Fruit fly (Drosophila melanogaster) whole organism, embryonic: ENCODE data around the gene sun.

ENCODE experiments used
- Adf1 ChIP-seq: fragments of 200-800 bp; sonication (Bioruptor generic); IDR thresholded peaks from 2 replicates; pipeline ENCODE4 v1.3.6; 2022; ENCODE audit warnings: missing biosample characterization, missing genetic modification characterization
- B-H2 ChIP-seq: fragments of 200-800 bp; sonication (Bioruptor generic); optimal IDR thresholded peaks from 2 replicates; lab custom pipeline; 2018; ENCODE audit warnings: missing biosample characterization, mild to moderate bottlenecking, missing genetic modification characterization
- BEAF-32 ChIP-seq: fragments of 200-800 bp; sonication (Bioruptor generic); optimal IDR thresholded peaks from 3 replicates; lab custom pipeline; 2017; ENCODE audit warnings: missing biosample characterization, missing genetic modification characterization, mild to moderate bottlenecking, moderate library complexity, missing genetic modification reagents
- CG10147 ChIP-seq: fragments of 200-800 bp; sonication (Bioruptor generic); optimal IDR thresholded peaks from 2 replicates; lab custom pipeline; 2019; ENCODE audit warnings: missing biosample characterization, mild to moderate bottlenecking, missing genetic modification characterization, moderate library complexity
- CG1024 ChIP-seq: fragments of 200-800 bp; sonication (Bioruptor generic); IDR thresholded peaks from 2 replicates; pipeline ENCODE4 v1.3.6; 2022; ENCODE audit warnings: missing biosample characterization, missing genetic modification characterization
- CG12155 ChIP-seq: fragments of 200-800 bp; sonication (Bioruptor generic); optimal IDR thresholded peaks from 3 replicates; lab custom pipeline; 2016; ENCODE audit warnings: missing biosample characterization, missing genetic modification characterization
- CG12744 ChIP-seq: fragments of 200-800 bp; sonication (Bioruptor generic); optimal IDR thresholded peaks from 2 replicates; lab custom pipeline; 2016; ENCODE audit warnings: missing biosample characterization, missing genetic modification characterization
- CG13424 ChIP-seq: fragments of 200-800 bp; sonication (Bioruptor generic); optimal IDR thresholded peaks from 2 replicates; lab custom pipeline; 2019; ENCODE audit warnings: missing biosample characterization, mild to moderate bottlenecking, missing genetic modification characterization, moderate library complexity
- CG13894 ChIP-seq: fragments of 200-800 bp; sonication (Bioruptor generic); optimal IDR thresholded peaks from 3 replicates; lab custom pipeline; 2018; ENCODE audit warnings: missing biosample characterization, mild to moderate bottlenecking, missing genetic modification characterization, moderate library complexity
- CG14860 ChIP-seq: fragments of 200-800 bp; sonication (Bioruptor generic); IDR thresholded peaks from 3 replicates; pipeline ENCODE4 v1.3.6; 2022; ENCODE audit warnings: missing biosample characterization, missing genetic modification characterization; ENCODE audit not compliant: partially characterized antibody
- CG15514 ChIP-seq: fragments of 200-800 bp; sonication (Bioruptor generic); optimal IDR thresholded peaks from 3 replicates; lab custom pipeline; 2017; ENCODE audit warnings: missing biosample characterization, missing genetic modification characterization, mild to moderate bottlenecking, moderate library complexity, missing genetic modification reagents
- CG1603 ChIP-seq: fragments of 200-800 bp; sonication (Bioruptor generic); optimal IDR thresholded peaks from 2 replicates; lab custom pipeline; 2019; ENCODE audit warnings: missing biosample characterization, mild to moderate bottlenecking, missing genetic modification characterization, moderate library complexity
- CG16779 ChIP-seq: fragments of 200-800 bp; sonication (Bioruptor generic); IDR thresholded peaks from 2 replicates; pipeline ENCODE4 v1.3.6; 2022; ENCODE audit warnings: missing biosample characterization, missing genetic modification characterization
- CG2120 ChIP-seq: fragments of 200-800 bp; sonication (Bioruptor generic); optimal IDR thresholded peaks from 3 replicates; lab custom pipeline; 2016; ENCODE audit warnings: missing biosample characterization, missing genetic modification characterization
- CG3163 ChIP-seq: fragments of 200-800 bp; sonication (Bioruptor generic); optimal IDR thresholded peaks from 3 replicates; lab custom pipeline; 2016; ENCODE audit warnings: missing biosample characterization, missing genetic modification characterization
- CG33557 ChIP-seq: fragments of 200-800 bp; sonication (Bioruptor generic); optimal IDR thresholded peaks from 2 replicates; lab custom pipeline; 2019; ENCODE audit warnings: missing biosample characterization, mild to moderate bottlenecking, missing genetic modification characterization, moderate library complexity
- CG34376 ChIP-seq: fragments of 200-800 bp; sonication (Bioruptor generic); optimal IDR thresholded peaks from 2 replicates; lab custom pipeline; 2018; ENCODE audit warnings: missing biosample characterization, mild to moderate bottlenecking, missing genetic modification characterization
- CG4282 ChIP-seq: fragments of 200-800 bp; sonication (Bioruptor generic); optimal IDR thresholded peaks from 2 replicates; lab custom pipeline; 2016; ENCODE audit warnings: missing biosample characterization, missing genetic modification characterization
- CG4854 ChIP-seq: fragments of 200-800 bp; sonication (Bioruptor generic); optimal IDR thresholded peaks from 2 replicates; lab custom pipeline; 2016; ENCODE audit warnings: missing biosample characterization, missing genetic modification characterization, inconsistent platforms
- CG8944 ChIP-seq: fragments of 200-800 bp; sonication (Bioruptor generic); optimal IDR thresholded peaks from 3 replicates; lab custom pipeline; 2016; ENCODE audit warnings: missing biosample characterization, missing genetic modification characterization
- CG9817 ChIP-seq: fragments of 200-800 bp; sonication (Bioruptor generic); optimal IDR thresholded peaks from 2 replicates; lab custom pipeline; 2018; ENCODE audit warnings: missing biosample characterization, mild to moderate bottlenecking, missing genetic modification characterization, moderate library complexity
- CoRest ChIP-seq: fragments of 200-800 bp; sonication (Bioruptor generic); optimal IDR thresholded peaks from 3 replicates; lab custom pipeline; 2018; ENCODE audit warnings: missing biosample characterization, mild to moderate bottlenecking, missing genetic modification characterization, moderate library complexity
- D19B ChIP-seq: fragments of 200-800 bp; sonication (Bioruptor generic); optimal IDR thresholded peaks from 2 replicates; lab custom pipeline; 2017; ENCODE audit warnings: missing biosample characterization, mild to moderate bottlenecking, missing genetic modification characterization
- Deaf1 ChIP-seq: fragments of 200-800 bp; optimal IDR thresholded peaks from 3 replicates; lab custom pipeline; 2019; ENCODE audit warnings: missing biosample characterization, mild to moderate bottlenecking, missing genetic modification characterization, moderate library complexity
- Dp ChIP-seq: fragments of 200-800 bp; sonication (Bioruptor generic); optimal IDR thresholded peaks from 2 replicates; lab custom pipeline; 2018; ENCODE audit warnings: missing biosample characterization, mild to moderate bottlenecking, missing genetic modification characterization, moderate library complexity
- Eip74EF ChIP-seq, 2 experiments: fragments of 200-800 bp in 1 of 2; fragments of >200 bp in 1 of 2; sonication (Bioruptor generic) in 1 of 2; optimal IDR thresholded peaks; 2 replicates each; lab custom pipeline; 2017 to 2019; ENCODE audit warnings: missing biosample characterization in 2 of 2, missing genetic modification characterization in 2 of 2, mild to moderate bottlenecking in 1 of 2, moderate library complexity in 1 of 2
- Fer3 ChIP-seq: fragments of 200-800 bp; sonication (Bioruptor generic); optimal IDR thresholded peaks from 2 replicates; lab custom pipeline; 2018; ENCODE audit warnings: missing biosample characterization, mild to moderate bottlenecking, missing genetic modification characterization, moderate library complexity
- HmgZ ChIP-seq: fragments of 200-800 bp; sonication (Bioruptor generic); optimal IDR thresholded peaks from 2 replicates; lab custom pipeline; 2018; ENCODE audit warnings: missing biosample characterization, mild to moderate bottlenecking, missing genetic modification characterization
- Hr51 ChIP-seq, 2 experiments: fragments of 200-800 bp; sonication (Bioruptor generic); optimal IDR thresholded peaks; 2 replicates in 1 of 2; 3 replicates in 1 of 2; lab custom pipeline; 2016 to 2018; ENCODE audit warnings: missing biosample characterization in 2 of 2, missing genetic modification characterization in 2 of 2, mild to moderate bottlenecking in 1 of 2, moderate library complexity in 1 of 2
- Myb ChIP-seq: fragments of 200-800 bp; sonication (Bioruptor generic); optimal IDR thresholded peaks from 2 replicates; lab custom pipeline; 2016; ENCODE audit warnings: missing biosample characterization, missing genetic modification characterization
- Sox100B ChIP-seq: fragments of 200-800 bp; sonication (Bioruptor generic); optimal IDR thresholded peaks from 3 replicates; lab custom pipeline; 2018; ENCODE audit warnings: missing biosample characterization, mild to moderate bottlenecking, missing genetic modification characterization
- abd-A ChIP-seq: fragments of 200-800 bp; sonication (Bioruptor generic); optimal IDR thresholded peaks from 3 replicates; lab custom pipeline; 2019; ENCODE audit warnings: missing biosample characterization, mild to moderate bottlenecking, missing genetic modification characterization, moderate library complexity
- cg ChIP-seq: fragments of 200-800 bp; sonication (Bioruptor generic); optimal IDR thresholded peaks from 3 replicates; lab custom pipeline; 2019; ENCODE audit warnings: missing biosample characterization, mild to moderate bottlenecking, missing genetic modification characterization, moderate library complexity
- chinmo ChIP-seq: fragments of 200-800 bp; sonication (Bioruptor generic); IDR thresholded peaks from 4 replicates; pipeline ENCODE4 v1.3.6; 2022; ENCODE audit warnings: missing biosample characterization, missing genetic modification characterization; ENCODE audit not compliant: partially characterized antibody
- dimm ChIP-seq: fragments of 200-800 bp; sonication (Bioruptor generic); IDR thresholded peaks from 2 replicates; pipeline ENCODE4 v1.3.6; 2022; ENCODE audit warnings: missing biosample characterization, missing genetic modification characterization
- dpn ChIP-seq, 2 experiments: fragments of 200-800 bp; sonication (Bioruptor generic); optimal IDR thresholded peaks; 3 replicates each; lab custom pipeline; 2016; ENCODE audit warnings: missing biosample characterization in 2 of 2, missing genetic modification characterization in 2 of 2
- exex ChIP-seq: fragments of 200-800 bp; sonication (Bioruptor generic); optimal IDR thresholded peaks from 4 replicates; lab custom pipeline; 2018; ENCODE audit warnings: missing biosample characterization, mild to moderate bottlenecking, missing genetic modification characterization, moderate library complexity
- gem ChIP-seq: fragments of 200-800 bp; sonication (Bioruptor generic); optimal IDR thresholded peaks from 2 replicates; lab custom pipeline; 2019; ENCODE audit warnings: missing biosample characterization, mild to moderate bottlenecking, missing genetic modification characterization, moderate library complexity
- gt ChIP-seq: fragments of 200-800 bp; sonication (Bioruptor generic); IDR thresholded peaks from 2 replicates; pipeline ENCODE4 v1.3.6; 2022; ENCODE audit warnings: missing biosample characterization, missing genetic modification characterization
- hbn ChIP-seq: fragments of 200-800 bp; sonication (Bioruptor generic); IDR thresholded peaks from 2 replicates; pipeline ENCODE4 v1.3.6; 2022; ENCODE audit warnings: missing biosample characterization, missing genetic modification characterization; ENCODE audit not compliant: partially characterized antibody
- jumu ChIP-seq: fragments of 200-800 bp; sonication (Bioruptor generic); optimal IDR thresholded peaks from 3 replicates; lab custom pipeline; 2016; ENCODE audit warnings: missing biosample characterization, missing genetic modification characterization
- lbe ChIP-seq: fragments of 200-800 bp; sonication (Bioruptor generic); optimal IDR thresholded peaks from 2 replicates; lab custom pipeline; 2016; ENCODE audit warnings: missing biosample characterization, mild to moderate bottlenecking, missing genetic modification characterization
- nom ChIP-seq: fragments of 200-800 bp; sonication (Bioruptor generic); optimal IDR thresholded peaks from 2 replicates; lab custom pipeline; 2017; ENCODE audit warnings: missing biosample characterization, missing genetic modification characterization, mild to moderate bottlenecking, moderate library complexity, missing genetic modification reagents
- ranshi ChIP-seq: fragments of 200-800 bp; sonication (Bioruptor generic); IDR thresholded peaks from 2 replicates; pipeline ENCODE4 v1.3.6; 2022; ENCODE audit warnings: missing biosample characterization, missing genetic modification characterization
- rib ChIP-seq: fragments of 200-800 bp; sonication (Bioruptor generic); IDR thresholded peaks from 2 replicates; pipeline ENCODE4 v1.3.6; 2022; ENCODE audit warnings: missing biosample characterization, missing genetic modification characterization
- row ChIP-seq: fragments of 200-800 bp; sonication (Bioruptor generic); IDR thresholded peaks from 3 replicates; pipeline ENCODE4 v1.3.6; 2022; ENCODE audit warnings: missing biosample characterization, missing genetic modification characterization
- zfh1 ChIP-seq: fragments of 200-800 bp; sonication (Bioruptor generic); IDR thresholded peaks from 3 replicates; pipeline ENCODE4 v1.3.6; 2022; ENCODE audit warnings: missing biosample characterization, missing genetic modification characterization

Gene sun

dm6 chrX:15803764-15804563 is 45.1 kb downstream of the sun start, which contains the start of the genes PGRP-LE and sd:
PGRP-LE (minus strand) TSS chrX:15803880.
sd (plus strand) TSS chrX:15804370.
- no peak for TF ChIP-seq CG1024
- no peak for TF ChIP-seq CG9817 (tag; lab: Kevin White, UChicago)
- TF ChIP-seq hbn (GFP tag; lab: Robert Waterston, UW), result no peak
- TF ChIP-seq BEAF-32 (GFP tag; lab: Kevin White, UChicago), result peak; percentile 34
- TF ChIP-seq rib (GFP tag; lab: Robert Waterston, UW), result 0 out of 2 replicates have a peak, but pooled peaks have one; percentile 33
- no peak for TF ChIP-seq CG16779
- no peak for TF ChIP-seq HmgZ (tag; lab: Kevin White, UChicago)
- no peak for TF ChIP-seq Sox100B (GFP tag; lab: Kevin White, UChicago)
- TF ChIP-seq B-H2 (GFP tag; lab: Kevin White, UChicago), result no peak
- peak; percentile 83 for TF ChIP-seq CG15514 (GFP tag; lab: Kevin White, UChicago)
- TF ChIP-seq nom (GFP tag; lab: Kevin White, UChicago), result peak; percentile 57
- no peak for TF ChIP-seq dpn (GFP tag; optimal IDR thresholded peaks at IDR 0.05; lab: Kevin White, UChicago)
- no peak for TF ChIP-seq zfh1 (GFP tag; lab: Robert Waterston, UW)
- TF ChIP-seq gt (GFP tag; lab: Robert Waterston, UW), result no peak
- peak; percentile 8 for TF ChIP-seq CG10147
- peak; percentile 98 for TF ChIP-seq CG3163 (GFP tag; lab: Kevin White, UChicago)
- peak; percentile 17 for TF ChIP-seq gem (tag; lab: Kevin White, UChicago)
- no peak for TF ChIP-seq CG4282 (GFP tag; lab: Kevin White, UChicago)
- TF ChIP-seq Dp (GFP tag; lab: Kevin White, UChicago), result peak; percentile 76
- no peak for TF ChIP-seq dimm (GFP tag; lab: Robert Waterston, UW)
- no peak for TF ChIP-seq CG14860
- TF ChIP-seq jumu (GFP tag; lab: Kevin White, UChicago), result no peak
- no peak for TF ChIP-seq CG12155 (GFP tag; lab: Kevin White, UChicago)
- TF ChIP-seq CG12744 (GFP tag; lab: Kevin White, UChicago), result no peak
- peak; percentile 72; the same call in 2 of the 4 replicates for TF ChIP-seq chinmo
- TF ChIP-seq Fer3, result no peak
- TF ChIP-seq row (GFP tag; lab: Robert Waterston, UW), result peak; percentile 32; the same call in 2 of the 3 replicates
- peak; percentile 18 for TF ChIP-seq CG1603 (tag; lab: Kevin White, UChicago)
- TF ChIP-seq CG34376, result peak; percentile 44
- no peak for TF ChIP-seq D19B (GFP tag; lab: Kevin White, UChicago)
- no peak for TF ChIP-seq CG33557
- TF ChIP-seq Hr51 (GFP tag; optimal IDR thresholded peaks at IDR 0.05; lab: Kevin White, UChicago), result peak in 1 of 2 experiments; percentile 5
- TF ChIP-seq CG2120 (GFP tag; lab: Kevin White, UChicago), result peak; percentile 16
- TF ChIP-seq CoRest, result peak; percentile 12
- TF ChIP-seq CG13424, result peak; percentile 2
- no peak for TF ChIP-seq exex (tag; lab: Kevin White, UChicago)
- no peak for TF ChIP-seq ranshi (GFP tag; lab: Robert Waterston, UW)
- peak; percentile 79 for TF ChIP-seq lbe
- TF ChIP-seq Myb, result no peak
- peak; percentile 64 for TF ChIP-seq Deaf1
- TF ChIP-seq cg (GFP tag; lab: Kevin White, UChicago), result peak; percentile 54
- TF ChIP-seq CG8944 (GFP tag; lab: Kevin White, UChicago), result no peak
- peak; percentile 11 for TF ChIP-seq CG13894 (tag; lab: Kevin White, UChicago)
- TF ChIP-seq Adf1, result no peak; the same call in 1 of the 2 replicates
- peak in 1 of 2 experiments; percentile 14 for TF ChIP-seq Eip74EF (GFP tag; optimal IDR thresholded peaks at IDR 0.05; lab: Kevin White, UChicago)
- peak; percentile 66 for TF ChIP-seq abd-A
- no peak for TF ChIP-seq CG4854 (GFP tag; lab: Kevin White, UChicago)
